Fruit fly (Drosophila melanogaster) whole organism, embryonic: ENCODE results near the gene CG33796.

ENCODE experiments used
- Abd-B ChIP-seq: fragments of 200-800 bp; sonication (Bioruptor generic); optimal IDR thresholded peaks from 2 replicates; lab custom pipeline; 2018; ENCODE audit warnings: missing biosample characterization, mild to moderate bottlenecking, missing genetic modification characterization, moderate library complexity
- Bdp1 ChIP-seq: fragments of 200-800 bp; sonication (Bioruptor generic); optimal IDR thresholded peaks from 3 replicates; lab custom pipeline; 2016; ENCODE audit warnings: missing biosample characterization, missing genetic modification characterization
- CG10321 ChIP-seq: fragments of 200-800 bp; sonication (Bioruptor generic); IDR thresholded peaks from 2 replicates; pipeline ENCODE4 v1.3.6; 2022; ENCODE audit warnings: missing biosample characterization, missing genetic modification characterization
- CG10462 ChIP-seq: fragments of 200-800 bp; sonication (Bioruptor generic); optimal IDR thresholded peaks from 2 replicates; lab custom pipeline; 2016; ENCODE audit warnings: missing biosample characterization, missing genetic modification characterization
- CG12299 ChIP-seq: fragments of 200-800 bp; sonication (Bioruptor generic); optimal IDR thresholded peaks from 2 replicates; lab custom pipeline; 2018; ENCODE audit warnings: missing biosample characterization, mild to moderate bottlenecking, missing genetic modification characterization
- CG12769 ChIP-seq: fragments of 200-800 bp; sonication (Bioruptor generic); optimal IDR thresholded peaks from 2 replicates; lab custom pipeline; 2019; ENCODE audit warnings: missing biosample characterization, mild to moderate bottlenecking, missing genetic modification characterization, moderate library complexity
- CG13775 ChIP-seq: fragments of 200-800 bp; sonication (Bioruptor generic); optimal IDR thresholded peaks from 3 replicates; lab custom pipeline; 2017; ENCODE audit warnings: missing biosample characterization, mild to moderate bottlenecking, missing genetic modification characterization
- CG16815 ChIP-seq: fragments of 200-800 bp; sonication (Bioruptor generic); optimal IDR thresholded peaks from 3 replicates; lab custom pipeline; 2017; ENCODE audit warnings: missing biosample characterization, mild to moderate bottlenecking, missing genetic modification characterization
- CG17328 ChIP-seq: fragments of 200-800 bp; sonication (Bioruptor generic); IDR thresholded peaks from 2 replicates; pipeline ENCODE4 v1.3.6; 2022; ENCODE audit warnings: missing biosample characterization, missing genetic modification characterization
- CG17912 ChIP-seq: fragments of 200-800 bp; sonication (Bioruptor generic); optimal IDR thresholded peaks from 2 replicates; lab custom pipeline; 2018; ENCODE audit warnings: missing biosample characterization, mild to moderate bottlenecking, missing genetic modification characterization
- CG2116 ChIP-seq: fragments of 200-800 bp; sonication (Bioruptor generic); optimal IDR thresholded peaks from 3 replicates; lab custom pipeline; 2018; ENCODE audit warnings: missing biosample characterization, mild to moderate bottlenecking, missing genetic modification characterization
- CG32772 ChIP-seq: fragments of 200-800 bp; sonication (Bioruptor generic); IDR thresholded peaks from 2 replicates; pipeline ENCODE4 v1.3.6; 2022; ENCODE audit warnings: missing biosample characterization, missing genetic modification characterization
- CG3281 ChIP-seq: fragments of 200-800 bp; sonication (Bioruptor generic); optimal IDR thresholded peaks from 3 replicates; lab custom pipeline; 2017; ENCODE audit warnings: missing biosample characterization, mild to moderate bottlenecking, missing genetic modification characterization
- CG33557 ChIP-seq: fragments of 200-800 bp; sonication (Bioruptor generic); optimal IDR thresholded peaks from 2 replicates; lab custom pipeline; 2019; ENCODE audit warnings: missing biosample characterization, mild to moderate bottlenecking, missing genetic modification characterization, moderate library complexity
- CG34422 ChIP-seq: fragments of 200-800 bp; sonication (Bioruptor generic); IDR thresholded peaks from 3 replicates; pipeline ENCODE4 v1.3.6; 2022; ENCODE audit warnings: missing biosample characterization, missing genetic modification characterization
- CG3847 ChIP-seq: fragments of 200-800 bp; sonication (Bioruptor generic); IDR thresholded peaks from 2 replicates; pipeline ENCODE4 v1.3.6; 2022; ENCODE audit warnings: missing biosample characterization, missing genetic modification characterization
- CG4282 ChIP-seq: fragments of 200-800 bp; sonication (Bioruptor generic); optimal IDR thresholded peaks from 2 replicates; lab custom pipeline; 2016; ENCODE audit warnings: missing biosample characterization, missing genetic modification characterization
- CG4360 ChIP-seq: fragments of 200-800 bp; sonication (Bioruptor generic); IDR thresholded peaks from 2 replicates; pipeline ENCODE4 v1.3.6; 2022; ENCODE audit warnings: missing biosample characterization, missing genetic modification characterization
- CG43689 ChIP-seq: fragments of 200-800 bp; sonication (Bioruptor generic); IDR thresholded peaks from 2 replicates; pipeline ENCODE4 v1.3.6; 2022; ENCODE audit warnings: missing biosample characterization, missing genetic modification characterization
- CG4424 ChIP-seq: fragments of 200-800 bp; sonication (Bioruptor generic); optimal IDR thresholded peaks from 3 replicates; lab custom pipeline; 2016; ENCODE audit warnings: missing biosample characterization, missing genetic modification characterization
- CG6254 ChIP-seq: fragments of 200-800 bp; sonication (Bioruptor generic); optimal IDR thresholded peaks from 3 replicates; lab custom pipeline; 2017; ENCODE audit warnings: mild to moderate bottlenecking, missing biosample characterization, missing genetic modification reagents, missing genetic modification characterization
- CG9932 ChIP-seq: fragments of 200-800 bp; sonication (Bioruptor generic); IDR thresholded peaks from 2 replicates; pipeline ENCODE4 v1.3.6; 2022; ENCODE audit warnings: missing biosample characterization, missing genetic modification characterization
- CTCF ChIP-seq: fragments of 200-800 bp; sonication (Bioruptor generic); optimal IDR thresholded peaks from 2 replicates; lab custom pipeline; 2017; ENCODE audit warnings: missing biosample characterization, mild to moderate bottlenecking, missing genetic modification characterization, moderate library complexity
- CkIIα-i1 ChIP-seq: fragments of 200-800 bp; sonication (Bioruptor generic); IDR thresholded peaks from 2 replicates; pipeline ENCODE4 v1.3.6; 2022; ENCODE audit warnings: missing biosample characterization, missing genetic modification characterization
- Drgx ChIP-seq: fragments of 200-800 bp; sonication (Bioruptor generic); IDR thresholded peaks from 2 replicates; pipeline ENCODE4 v1.3.6; 2022; ENCODE audit warnings: missing biosample characterization, missing genetic modification characterization
- GATAe ChIP-seq: fragments of 200-800 bp; sonication (Bioruptor generic); conservative IDR thresholded peaks from 2 replicates; pipeline ENCODE4 v1.3.6; 2022; ENCODE audit warnings: missing biosample characterization, missing genetic modification characterization
- Jarid2 ChIP-seq: fragments of 200-800 bp; sonication (Bioruptor generic); optimal IDR thresholded peaks from 3 replicates; lab custom pipeline; 2017; ENCODE audit warnings: mild to moderate bottlenecking, missing biosample characterization, missing genetic modification reagents, missing genetic modification characterization
- Lhr ChIP-seq: fragments of 200-800 bp; sonication (Bioruptor generic); optimal IDR thresholded peaks from 3 replicates; lab custom pipeline; 2017; ENCODE audit warnings: mild to moderate bottlenecking, missing biosample characterization, missing genetic modification reagents, missing genetic modification characterization
- MBD-R2 ChIP-seq: fragments of 200-800 bp; sonication (Bioruptor generic); IDR thresholded peaks from 2 replicates; pipeline ENCODE4 v1.3.6; 2022; ENCODE audit warnings: missing biosample characterization, missing genetic modification characterization
- MTF-1 ChIP-seq: fragments of 200-800 bp; sonication (Bioruptor generic); optimal IDR thresholded peaks from 2 replicates; lab custom pipeline; 2018; ENCODE audit warnings: missing biosample characterization, mild to moderate bottlenecking, missing genetic modification characterization, borderline replicate concordance
- Mrtf ChIP-seq: fragments of 200-800 bp; sonication (Bioruptor generic); IDR thresholded peaks from 3 replicates; pipeline ENCODE4 v1.3.6; 2022; ENCODE audit warnings: missing biosample characterization, missing genetic modification characterization
- Nf-YB ChIP-seq: fragments of 200-800 bp; sonication (Bioruptor generic); optimal IDR thresholded peaks from 3 replicates; lab custom pipeline; 2019; ENCODE audit warnings: missing biosample characterization, mild to moderate bottlenecking, missing genetic modification characterization, moderate library complexity
- Oli ChIP-seq: fragments of 200-800 bp; sonication (Bioruptor generic); optimal IDR thresholded peaks from 2 replicates; lab custom pipeline; 2018; ENCODE audit warnings: missing biosample characterization, mild to moderate bottlenecking, missing genetic modification characterization, moderate library complexity
- Ptx1 ChIP-seq: fragments of 200-800 bp; sonication (Bioruptor generic); IDR thresholded peaks from 2 replicates; pipeline ENCODE4 v1.3.6; 2022; ENCODE audit warnings: missing biosample characterization, missing genetic modification characterization
- aop ChIP-seq: fragments of 200-800 bp; sonication (Bioruptor generic); IDR thresholded peaks from 2 replicates; pipeline ENCODE4 v1.3.6; 2022; ENCODE audit warnings: missing biosample characterization, missing genetic modification characterization
- dmrt99B ChIP-seq: fragments of 200-800 bp; sonication (Bioruptor generic); optimal IDR thresholded peaks from 2 replicates; lab custom pipeline; 2018; ENCODE audit warnings: missing biosample characterization, mild to moderate bottlenecking, missing genetic modification characterization, moderate library complexity
- ewg ChIP-seq: fragments of 200-800 bp; sonication (Bioruptor generic); optimal IDR thresholded peaks from 3 replicates; lab custom pipeline; 2017; ENCODE audit warnings: mild to moderate bottlenecking, missing biosample characterization, missing genetic modification reagents, missing genetic modification characterization
- gcm ChIP-seq: fragments of 200-800 bp; sonication (Bioruptor generic); optimal IDR thresholded peaks from 2 replicates; lab custom pipeline; 2019; ENCODE audit warnings: missing biosample characterization, mild to moderate bottlenecking, missing genetic modification characterization, moderate library complexity
- lilli ChIP-seq: fragments of 200-800 bp; sonication (Bioruptor generic); optimal IDR thresholded peaks from 3 replicates; lab custom pipeline; 2016; ENCODE audit warnings: missing biosample characterization, missing genetic modification characterization
- p53 ChIP-seq: fragments of 200-800 bp; sonication (Bioruptor generic); optimal IDR thresholded peaks from 2 replicates; lab custom pipeline; 2016; ENCODE audit warnings: missing biosample characterization, missing genetic modification characterization
- phol ChIP-seq: fragments of 200-800 bp; sonication (Bioruptor generic); optimal IDR thresholded peaks from 3 replicates; lab custom pipeline; 2018; ENCODE audit warnings: missing biosample characterization, mild to moderate bottlenecking, missing genetic modification characterization, moderate library complexity
- pzg ChIP-seq: fragments of 200-800 bp; sonication (Bioruptor generic); optimal IDR thresholded peaks from 3 replicates; lab custom pipeline; 2018; ENCODE audit warnings: missing biosample characterization, mild to moderate bottlenecking, missing genetic modification characterization, moderate library complexity
- sc ChIP-seq, 3 experiments: fragments of >200 bp in 2 of 3; fragments of 200-800 bp in 1 of 3; sonication (Bioruptor generic) in 1 of 3; optimal IDR thresholded peaks; 2 replicates in 2 of 3; 3 replicates in 1 of 3; lab custom pipeline; 2017; ENCODE audit warnings: mild to moderate bottlenecking in 1 of 3, missing biosample characterization in 1 of 3, missing genetic modification characterization in 1 of 3, missing genetic modification reagents in 1 of 3
- sens-2 ChIP-seq: fragments of 200-800 bp; sonication (Bioruptor generic); IDR thresholded peaks from 2 replicates; pipeline ENCODE4 v1.3.6; 2022; ENCODE audit warnings: missing biosample characterization, missing genetic modification characterization
- sug ChIP-seq: fragments of 200-800 bp; optimal IDR thresholded peaks from 2 replicates; lab custom pipeline; 2019; ENCODE audit warnings: missing biosample characterization, mild to moderate bottlenecking, missing genetic modification characterization, moderate library complexity
- tll ChIP-seq, 2 experiments: fragments of 200-800 bp in 1 of 2; fragments of >200 bp in 1 of 2; sonication (Bioruptor generic) in 1 of 2; optimal IDR thresholded peaks; 2 replicates each; lab custom pipeline; 2017 to 2019; ENCODE audit warnings: missing biosample characterization in 2 of 2, missing genetic modification characterization in 2 of 2, mild to moderate bottlenecking in 1 of 2, moderate library complexity in 1 of 2
- usp ChIP-seq: fragments of >200 bp; optimal IDR thresholded peaks from 2 replicates; lab custom pipeline; 2017; ENCODE audit warnings: missing biosample characterization, missing genetic modification characterization
- zen ChIP-seq: fragments of 200-800 bp; sonication (Bioruptor generic); optimal IDR thresholded peaks from 3 replicates; lab custom pipeline; 2018; ENCODE audit warnings: missing biosample characterization, mild to moderate bottlenecking, missing genetic modification characterization, moderate library complexity

The CG33796 gene

DNA sequence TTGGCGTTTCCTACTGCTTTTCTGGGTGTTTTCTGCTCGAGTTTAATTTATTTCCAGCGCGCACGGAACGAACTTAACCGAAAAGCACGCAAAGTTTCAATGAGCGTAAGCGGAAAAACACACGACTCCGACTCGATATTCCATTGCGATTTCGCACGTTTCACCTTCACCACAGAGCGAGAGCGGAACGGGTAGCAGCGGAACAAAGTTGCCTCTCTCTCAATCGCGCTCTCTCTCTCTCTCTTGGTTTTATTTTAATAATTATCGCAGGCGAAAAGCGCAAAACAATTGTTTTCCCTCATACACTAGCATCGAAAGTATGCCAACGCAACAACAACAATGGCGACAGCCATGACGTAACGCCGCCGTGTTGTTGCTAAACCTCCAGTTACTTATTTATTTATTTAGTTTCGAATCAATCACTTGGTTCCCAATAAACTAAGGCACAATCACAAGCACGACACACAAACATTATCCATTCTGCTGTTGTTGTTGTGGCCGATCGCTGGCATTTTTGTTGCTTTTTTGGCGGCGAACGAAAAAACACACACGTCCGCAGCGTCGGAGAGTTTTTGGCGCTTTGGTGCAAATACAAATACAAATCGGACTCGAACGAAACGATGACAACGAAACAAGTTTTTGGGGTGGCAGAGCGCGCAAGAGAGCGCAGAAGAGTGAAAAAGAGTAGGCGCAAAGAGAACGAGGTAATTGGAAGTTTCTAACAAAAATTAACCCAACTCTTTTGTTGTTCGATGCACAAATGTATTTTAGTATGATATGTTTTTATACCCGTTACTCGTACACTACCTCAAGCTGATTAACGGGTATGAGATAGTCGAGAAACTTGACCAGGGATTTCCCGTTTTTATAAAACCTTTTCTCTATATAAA is 5.5 kb downstream of the CG33796 start, which contains the start of gene CG5151 (continued):
- TF ChIP-seq CG13775 (GFP tag; lab: Kevin White, UChicago): no peak
- no peak for TF ChIP-seq Bdp1 (GFP tag; lab: Kevin White, UChicago)
- TF ChIP-seq GATAe (GFP tag; lab: Robert Waterston, UW): no peak
- peak; percentile 19 for TF ChIP-seq sug (tag; lab: Kevin White, UChicago)
- TF ChIP-seq MTF-1: peak; percentile 38
- no peak for TF ChIP-seq Abd-B (GFP tag; lab: Kevin White, UChicago)
- no peak for TF ChIP-seq CG43689 (GFP tag; lab: Robert Waterston, UW)
- TF ChIP-seq CG34422 (GFP tag; lab: Robert Waterston, UW): peak; percentile 21; the same call in 1 of the 3 replicates
- TF ChIP-seq tll (GFP tag; optimal IDR thresholded peaks at IDR 0.05; lab: Kevin White, UChicago): no peak
- TF ChIP-seq Mrtf (GFP tag; lab: Robert Waterston, UW): no peak
- peak; percentile 0 for TF ChIP-seq gcm (GFP tag; lab: Kevin White, UChicago)
- TF ChIP-seq MBD-R2 (GFP tag; lab: Robert Waterston, UW): 0 out of 2 replicates have a peak, but pooled peaks have one; percentile 8
- peak; percentile 36 for TF ChIP-seq CG3281 (GFP tag; lab: Kevin White, UChicago)
- no peak for TF ChIP-seq sc (optimal IDR thresholded peaks at IDR 0.05; lab: Kevin White, UChicago)
- TF ChIP-seq sc (GFP tag; optimal IDR thresholded peaks at IDR 0.05; lab: Kevin White, UChicago): no peak
- no peak for TF ChIP-seq CG17328
- TF ChIP-seq CG10462: no peak
- peak; percentile 87 for TF ChIP-seq Jarid2 (GFP tag; lab: Kevin White, UChicago)
- TF ChIP-seq p53 (GFP tag; lab: Kevin White, UChicago): no peak
- no peak for TF ChIP-seq zen (tag; lab: Kevin White, UChicago)
- no peak for TF ChIP-seq CG4424 (GFP tag; lab: Kevin White, UChicago)
- peak; percentile 89 for TF ChIP-seq CTCF (GFP tag; lab: Kevin White, UChicago)
- TF ChIP-seq Oli (tag; lab: Kevin White, UChicago): no peak
- no peak for TF ChIP-seq CG3847 (GFP tag; lab: Robert Waterston, UW)
- TF ChIP-seq Ptx1 (GFP tag; lab: Robert Waterston, UW): no peak
- no peak for TF ChIP-seq CG2116 (GFP tag; lab: Kevin White, UChicago)
- peak; percentile 19 for TF ChIP-seq CG12769
- TF ChIP-seq CG6254 (GFP tag; lab: Kevin White, UChicago): no peak
- no peak for TF ChIP-seq CG32772 (GFP tag; lab: Robert Waterston, UW)
- no peak for TF ChIP-seq CG16815
- TF ChIP-seq phol (tag; lab: Kevin White, UChicago): peak; percentile 9
- TF ChIP-seq CkIIα-i1 (GFP tag; lab: Robert Waterston, UW): no peak
- no peak for TF ChIP-seq CG10321 (GFP tag; lab: Robert Waterston, UW)
- TF ChIP-seq CG33557: no peak
- TF ChIP-seq CG4282: no peak
- TF ChIP-seq pzg (GFP tag; lab: Kevin White, UChicago): no peak
- no peak for TF ChIP-seq CG17912 (GFP tag; lab: Kevin White, UChicago)
- TF ChIP-seq aop: no peak
- no peak for TF ChIP-seq CG9932 (GFP tag; lab: Robert Waterston, UW)
- no peak for TF ChIP-seq ewg (GFP tag; lab: Kevin White, UChicago)
- TF ChIP-seq CG4360 (GFP tag; lab: Robert Waterston, UW): peak; percentile 87
- TF ChIP-seq Lhr (GFP tag; lab: Kevin White, UChicago): no peak
- no peak for TF ChIP-seq usp (GFP tag; lab: Kevin White, UChicago)
- no peak for TF ChIP-seq dmrt99B (tag; lab: Kevin White, UChicago)
- TF ChIP-seq lilli (GFP tag; lab: Kevin White, UChicago): no peak
- no peak for TF ChIP-seq sens-2 (GFP tag; lab: Robert Waterston, UW)
- no peak for TF ChIP-seq Nf-YB (GFP tag; lab: Kevin White, UChicago)
- TF ChIP-seq Drgx: no peak
- TF ChIP-seq CG12299 (tag; lab: Kevin White, UChicago): peak; percentile 64
